Worm (Caenorhabditis elegans) whole organism, early embryonic: Measurements from ENCODE around the gene F56D2.3.

Source experiments
- B0310.2 ChIP-seq: sonication (generic microtip); optimal IDR thresholded peaks from 2 replicates; lab custom pipeline; 2016; ENCODE audit warnings: mild to moderate bottlenecking, missing genetic modification characterization, missing compliant biosample characterization
- aly-1 ChIP-seq: sonication (generic microtip); optimal IDR thresholded peaks from 2 replicates; lab custom pipeline; 2016; ENCODE audit warnings: missing genetic modification characterization, missing compliant biosample characterization
- ama-1 ChIP-seq: fragments of 150-350 bp; optimal IDR thresholded peaks from 2 replicates; lab custom pipeline; 2014
- flt-1 ChIP-seq: fragments of 200-800 bp; sonication (Bioruptor generic); IDR thresholded peaks from 2 replicates; pipeline ENCODE4 v1.3.6; 2022; ENCODE audit warnings: missing genetic modification characterization, missing compliant biosample characterization
- hnd-1 ChIP-seq: sonication (generic microtip); optimal IDR thresholded peaks from 2 replicates; lab custom pipeline; 2016; ENCODE audit warnings: missing genetic modification characterization, missing compliant biosample characterization
- scrt-1 ChIP-seq: fragments of 200-800 bp; sonication (Bioruptor generic); IDR thresholded peaks from 2 replicates; pipeline ENCODE4 v1.3.6; 2022; ENCODE audit warnings: missing genetic modification characterization, missing compliant biosample characterization

DNA sequence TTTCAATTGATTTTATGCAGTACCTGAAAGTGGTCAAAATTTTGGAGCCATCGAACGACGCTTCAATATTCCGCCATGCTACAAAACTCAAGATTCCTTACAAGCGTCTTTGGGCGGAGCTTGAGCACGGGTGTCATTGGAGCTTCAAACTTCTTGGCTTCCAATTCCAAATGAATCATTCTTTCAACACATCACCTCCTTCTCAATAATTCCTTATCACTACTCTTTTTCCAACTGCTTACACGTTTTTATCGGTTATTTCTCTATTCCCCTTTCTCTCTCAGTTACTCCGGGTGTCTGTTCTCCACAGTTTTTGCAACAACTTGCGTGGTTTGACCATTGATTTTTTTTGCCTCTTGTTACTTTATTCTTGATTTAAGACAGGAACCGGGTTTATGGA, 38.0 kb upstream of the F56D2.3 start, which contains the start of gene F09F7.5:
- TF ChIP-seq aly-1 (tag; lab: Kevin White, UChicago): no peak
- no peak for TF ChIP-seq flt-1
- no peak for TF ChIP-seq ama-1 (lab: Kevin White, UChicago)
- no peak for TF ChIP-seq hnd-1
- TF ChIP-seq B0310.2: no peak
- TF ChIP-seq scrt-1 (GFP tag; lab: Robert Waterston, UW): no peak
